Worm (Caenorhabditis elegans): Measurements from ENCODE around the gene Y37E11AL.2.

Gene Y37E11AL.2

ce11 chrIV:3719057-3719456 is 20.8 kb downstream of the Y37E11AL.2 start, which contains the start of gene Y37E11AM.3:
Gene Y37E11AM.3 (minus strand): TSS chrIV:3719157.
- no peak for TF ChIP-seq tbx-11 (GFP tag; IDR thresholded peaks at IDR 0.05)
- TF ChIP-seq F13C5.2 (tag; optimal IDR thresholded peaks at IDR 0.05) = no peak
- TF ChIP-seq pes-1 (GFP tag; IDR thresholded peaks at IDR 0.05) = no peak
- TF ChIP-seq tra-4 (tag; optimal IDR thresholded peaks at IDR 0.05) = no peak
- TF ChIP-seq aly-1 (tag; optimal IDR thresholded peaks at IDR 0.05) = no peak
- TF ChIP-seq ceh-13 (GFP tag; optimal IDR thresholded peaks at IDR 0.05) = no peak
- no peak for TF ChIP-seq flt-1 (GFP tag; IDR thresholded peaks at IDR 0.05)
- TF ChIP-seq B0310.2 (tag; optimal IDR thresholded peaks at IDR 0.05) = no peak
- TF ChIP-seq hnd-1 (tag; optimal IDR thresholded peaks at IDR 0.05) = no peak
- TF ChIP-seq ama-1 (optimal IDR thresholded peaks at IDR 0.05) = no peak
- TF ChIP-seq sea-1 (GFP tag; conservative IDR thresholded peaks at IDR 0.05) = no peak
- no peak for TF ChIP-seq scrt-1 (GFP tag; IDR thresholded peaks at IDR 0.05)
- TF ChIP-seq ets-7 (tag; optimal IDR thresholded peaks at IDR 0.05) = no peak
- no peak for TF ChIP-seq tbx-37 (GFP tag; conservative IDR thresholded peaks at IDR 0.05)
- TF ChIP-seq hmbx-1 (tag; optimal IDR thresholded peaks at IDR 0.05) = no peak
- no peak for TF ChIP-seq hmg-4 (GFP tag; optimal IDR thresholded peaks at IDR 0.05)
- TF ChIP-seq ceh-36 (tag; optimal IDR thresholded peaks at IDR 0.05) = no peak

DNA sequence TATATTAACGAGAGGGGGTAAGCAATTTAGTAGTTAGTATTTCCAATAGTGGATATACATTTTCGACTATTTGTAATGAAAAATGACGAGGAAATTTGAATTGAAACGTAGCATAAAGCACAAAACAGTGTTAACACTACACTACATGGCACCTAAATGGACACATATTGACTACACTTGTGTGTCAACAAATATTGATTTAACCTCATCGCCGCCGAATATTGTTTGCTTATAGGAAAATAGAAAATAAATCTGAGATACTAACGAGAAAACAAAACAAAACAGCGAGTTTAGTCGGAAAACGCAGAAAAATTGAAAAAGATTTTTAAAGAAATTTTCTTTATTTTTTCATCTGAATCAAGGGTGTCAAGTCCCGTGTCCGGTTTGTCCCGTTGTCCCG is 22.3 kb downstream of the Y37E11AL.2 start:
- TF ChIP-seq hnd-1 (tag; optimal IDR thresholded peaks at IDR 0.05) (no peak), scrt-1 (GFP tag; IDR thresholded peaks at IDR 0.05) (no peak), flt-1 (GFP tag; IDR thresholded peaks at IDR 0.05) (no peak), ets-7 (tag; optimal IDR thresholded peaks at IDR 0.05) (no peak), tbx-37 (GFP tag; conservative IDR thresholded peaks at IDR 0.05) (no peak), ceh-36 (tag; optimal IDR thresholded peaks at IDR 0.05) (no peak), aly-1 (tag; optimal IDR thresholded peaks at IDR 0.05) (no peak), tra-4 (tag; optimal IDR thresholded peaks at IDR 0.05) (no peak), sea-1 (GFP tag; conservative IDR thresholded peaks at IDR 0.05) (no peak), tbx-11 (GFP tag; IDR thresholded peaks at IDR 0.05) (no peak), hmbx-1 (tag; optimal IDR thresholded peaks at IDR 0.05) (no peak), ceh-13 (GFP tag; optimal IDR thresholded peaks at IDR 0.05) (no peak), ama-1 (optimal IDR thresholded peaks at IDR 0.05) (no peak), hmg-4 (GFP tag; optimal IDR thresholded peaks at IDR 0.05) (no peak), pes-1 (GFP tag; IDR thresholded peaks at IDR 0.05) (no peak), B0310.2 (tag; optimal IDR thresholded peaks at IDR 0.05) (no peak), F13C5.2 (tag; optimal IDR thresholded peaks at IDR 0.05) (no peak)

DNA sequence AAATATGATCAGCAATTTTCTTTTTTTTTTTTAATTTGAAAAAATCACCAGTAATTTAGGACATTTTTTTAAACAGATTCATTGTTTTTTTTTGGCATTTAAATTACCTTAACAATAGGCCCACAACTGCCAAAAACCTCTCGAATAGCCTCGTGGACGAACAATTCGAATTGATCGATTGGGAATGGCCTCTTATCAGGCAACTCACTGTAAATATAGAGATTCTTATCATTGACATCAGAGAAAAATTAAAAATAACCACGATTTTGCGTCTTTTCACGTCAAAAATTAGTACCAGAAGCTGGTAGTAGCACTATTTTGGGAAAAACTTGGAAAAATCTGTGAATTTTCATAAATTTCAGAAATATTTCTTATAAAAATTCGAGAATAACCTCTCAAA is 23.7 kb downstream of the Y37E11AL.2 start:
- TF ChIP-seq hnd-1 (tag; optimal IDR thresholded peaks at IDR 0.05) = no peak
- no peak for TF ChIP-seq aly-1 (tag; optimal IDR thresholded peaks at IDR 0.05)
- TF ChIP-seq F13C5.2 (tag; optimal IDR thresholded peaks at IDR 0.05) = no peak
- no peak for TF ChIP-seq tbx-37 (GFP tag; conservative IDR thresholded peaks at IDR 0.05)
- no peak for TF ChIP-seq hmbx-1 (tag; optimal IDR thresholded peaks at IDR 0.05)
- TF ChIP-seq flt-1 (GFP tag; IDR thresholded peaks at IDR 0.05) = no peak

ce11 chrIV:3722690-3723089 is 24.4 kb downstream of the Y37E11AL.2 start, which contains the start of gene Y37E11AM.4:
Gene Y37E11AM.4 (minus strand): TSS chrIV:3722790.
- TF ChIP-seq scrt-1 (GFP tag; IDR thresholded peaks at IDR 0.05) (no peak), hmbx-1 (tag; optimal IDR thresholded peaks at IDR 0.05) (no peak), tra-4 (tag; optimal IDR thresholded peaks at IDR 0.05) (no peak), flt-1 (GFP tag; IDR thresholded peaks at IDR 0.05) (no peak), B0310.2 (tag; optimal IDR thresholded peaks at IDR 0.05) (no peak), pes-1 (GFP tag; IDR thresholded peaks at IDR 0.05) (no peak), ceh-36 (tag; optimal IDR thresholded peaks at IDR 0.05) (no peak), sea-1 (GFP tag; conservative IDR thresholded peaks at IDR 0.05) (no peak), tbx-37 (GFP tag; conservative IDR thresholded peaks at IDR 0.05) (no peak), ets-7 (tag; optimal IDR thresholded peaks at IDR 0.05) (no peak), F13C5.2 (tag; optimal IDR thresholded peaks at IDR 0.05) (no peak), tbx-11 (GFP tag; IDR thresholded peaks at IDR 0.05) (no peak), aly-1 (tag; optimal IDR thresholded peaks at IDR 0.05) (no peak), hnd-1 (tag; optimal IDR thresholded peaks at IDR 0.05) (no peak), ama-1 (optimal IDR thresholded peaks at IDR 0.05) (no peak), hmg-4 (GFP tag; optimal IDR thresholded peaks at IDR 0.05) (no peak), ceh-13 (GFP tag; optimal IDR thresholded peaks at IDR 0.05) (no peak)

ce11 chrIV:3725361-3725760 is 27.1 kb downstream of the Y37E11AL.2 start, which contains the start of gene Y37E11AM.2:
Gene Y37E11AM.2 (minus strand): TSS chrIV:3725461.
- TF ChIP-seq tra-4 (tag; optimal IDR thresholded peaks at IDR 0.05) (no peak), pes-1 (GFP tag; IDR thresholded peaks at IDR 0.05) (no peak), flt-1 (GFP tag; IDR thresholded peaks at IDR 0.05) (no peak), ceh-13 (GFP tag; optimal IDR thresholded peaks at IDR 0.05) (no peak), scrt-1 (GFP tag; IDR thresholded peaks at IDR 0.05) (no peak), aly-1 (tag; optimal IDR thresholded peaks at IDR 0.05) (no peak), hmg-4 (GFP tag; optimal IDR thresholded peaks at IDR 0.05) (no peak), ceh-36 (tag; optimal IDR thresholded peaks at IDR 0.05) (no peak), hnd-1 (tag; optimal IDR thresholded peaks at IDR 0.05) (no peak), tbx-11 (GFP tag; IDR thresholded peaks at IDR 0.05) (no peak), ama-1 (optimal IDR thresholded peaks at IDR 0.05) (no peak)

DNA sequence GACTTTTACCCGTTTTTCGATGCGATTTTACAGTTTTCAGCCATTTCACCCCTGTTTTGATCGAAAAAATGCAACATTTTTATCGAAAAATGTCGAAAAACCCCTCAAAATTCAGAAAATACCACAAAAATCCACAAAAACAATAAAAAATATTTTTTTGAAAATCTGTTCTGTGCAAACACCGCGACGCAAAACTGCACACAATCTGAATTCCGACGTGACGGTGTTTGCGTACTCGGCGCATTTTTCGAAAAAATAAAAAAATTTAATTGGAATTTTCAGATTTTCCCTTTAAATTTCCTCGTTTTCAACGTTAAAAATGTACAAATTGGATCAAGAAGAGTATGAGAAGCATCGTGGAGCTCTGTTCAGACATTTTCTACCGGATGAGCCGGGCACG is 27.5 kb downstream of the Y37E11AL.2 start, which contains the start of gene smgl-2:
smgl-2 (plus strand) TSS at position 320 of the 400 bp plus-strand sequence.
- TF ChIP-seq F13C5.2 (tag; optimal IDR thresholded peaks at IDR 0.05) (peak; percentile 78), ceh-13 (GFP tag; optimal IDR thresholded peaks at IDR 0.05) (no peak), hmg-4 (GFP tag; optimal IDR thresholded peaks at IDR 0.05) (peak; percentile 21)

- no peak for TF ChIP-seq pes-1 (GFP tag; IDR thresholded peaks at IDR 0.05)
- no peak for TF ChIP-seq hmbx-1 (tag; optimal IDR thresholded peaks at IDR 0.05)
These were observed 33.1 kb downstream of the Y37E11AL.2 start for ce11 chrIV:3731430-3731829.

- TF ChIP-seq hmg-4 (GFP tag; optimal IDR thresholded peaks at IDR 0.05) = no peak
- TF ChIP-seq B0310.2 (tag; optimal IDR thresholded peaks at IDR 0.05) = no peak
- no peak for TF ChIP-seq pes-1 (GFP tag; IDR thresholded peaks at IDR 0.05)
- TF ChIP-seq scrt-1 (GFP tag; IDR thresholded peaks at IDR 0.05) = no peak
- no peak for TF ChIP-seq F13C5.2 (tag; optimal IDR thresholded peaks at IDR 0.05)
- no peak for TF ChIP-seq aly-1 (tag; optimal IDR thresholded peaks at IDR 0.05)
- no peak for TF ChIP-seq ceh-13 (GFP tag; optimal IDR thresholded peaks at IDR 0.05)
- no peak for TF ChIP-seq tbx-11 (GFP tag; IDR thresholded peaks at IDR 0.05)
- no peak for TF ChIP-seq hmbx-1 (tag; optimal IDR thresholded peaks at IDR 0.05)
- TF ChIP-seq tbx-37 (GFP tag; conservative IDR thresholded peaks at IDR 0.05) = no peak
- TF ChIP-seq ceh-36 (tag; optimal IDR thresholded peaks at IDR 0.05) = no peak
- no peak for TF ChIP-seq flt-1 (GFP tag; IDR thresholded peaks at IDR 0.05)
- no peak for TF ChIP-seq ets-7 (tag; optimal IDR thresholded peaks at IDR 0.05)
- TF ChIP-seq tra-4 (tag; optimal IDR thresholded peaks at IDR 0.05) = no peak
- no peak for TF ChIP-seq ama-1 (optimal IDR thresholded peaks at IDR 0.05)
- TF ChIP-seq hnd-1 (tag; optimal IDR thresholded peaks at IDR 0.05) = no peak
- TF ChIP-seq sea-1 (GFP tag; conservative IDR thresholded peaks at IDR 0.05) = no peak
These were observed 35.0 kb downstream of the Y37E11AL.2 start for ce11 chrIV:3733287-3733686.
